Fruit fly (Drosophila melanogaster) whole organism, embryonic: ENCODE data around the gene CG6937.

Source experiments
- Blimp-1 ChIP-seq: fragments of 200-800 bp; sonication (Bioruptor generic); optimal IDR thresholded peaks from 3 replicates; lab custom pipeline; 2018; ENCODE audit warnings: missing biosample characterization, missing genetic modification characterization, mild to moderate bottlenecking, moderate library complexity, missing genetic modification reagents
- CG10462 ChIP-seq: fragments of 200-800 bp; sonication (Bioruptor generic); optimal IDR thresholded peaks from 2 replicates; lab custom pipeline; 2016; ENCODE audit warnings: missing biosample characterization, missing genetic modification characterization
- CG11456 ChIP-seq: fragments of 200-800 bp; sonication (Bioruptor generic); IDR thresholded peaks from 3 replicates; pipeline ENCODE4 v1.3.6; 2022; ENCODE audit warnings: missing biosample characterization, missing genetic modification characterization
- CG12071 ChIP-seq: fragments of 200-800 bp; sonication (Bioruptor generic); optimal IDR thresholded peaks from 3 replicates; lab custom pipeline; 2018; ENCODE audit warnings: missing biosample characterization, mild to moderate bottlenecking, missing genetic modification characterization
- CG12769 ChIP-seq: fragments of 200-800 bp; sonication (Bioruptor generic); optimal IDR thresholded peaks from 2 replicates; lab custom pipeline; 2019; ENCODE audit warnings: missing biosample characterization, mild to moderate bottlenecking, missing genetic modification characterization, moderate library complexity
- CG13123 ChIP-seq: fragments of 200-800 bp; sonication (Bioruptor generic); optimal IDR thresholded peaks from 2 replicates; lab custom pipeline; 2016; ENCODE audit warnings: missing biosample characterization, missing genetic modification characterization
- CG13624 ChIP-seq: fragments of 200-800 bp; sonication (Bioruptor generic); optimal IDR thresholded peaks from 2 replicates; lab custom pipeline; 2016; ENCODE audit warnings: missing biosample characterization, missing genetic modification characterization
- CG14710 ChIP-seq: fragments of 200-800 bp; sonication (Bioruptor generic); optimal IDR thresholded peaks from 3 replicates; lab custom pipeline; 2019; ENCODE audit warnings: missing biosample characterization, mild to moderate bottlenecking, missing genetic modification characterization, moderate library complexity
- CG14965 ChIP-seq: fragments of 200-800 bp; sonication (Bioruptor generic); optimal IDR thresholded peaks from 2 replicates; lab custom pipeline; 2016; ENCODE audit warnings: missing biosample characterization, missing genetic modification characterization, borderline replicate concordance
- CG1529 ChIP-seq: fragments of 200-800 bp; sonication (Bioruptor generic); optimal IDR thresholded peaks from 3 replicates; lab custom pipeline; 2018; ENCODE audit warnings: missing biosample characterization, missing genetic modification characterization
- CG15696 ChIP-seq: fragments of 200-800 bp; sonication (Bioruptor generic); optimal IDR thresholded peaks from 2 replicates; lab custom pipeline; 2019; ENCODE audit warnings: missing biosample characterization, mild to moderate bottlenecking, missing genetic modification characterization, moderate library complexity
- CG31224 ChIP-seq: fragments of 200-800 bp; sonication (Bioruptor generic); IDR thresholded peaks from 2 replicates; pipeline ENCODE4 v1.3.6; 2022; ENCODE audit warnings: missing biosample characterization, missing genetic modification characterization
- CG33213 ChIP-seq: fragments of 200-800 bp; sonication (Bioruptor generic); optimal IDR thresholded peaks from 3 replicates; lab custom pipeline; 2016; ENCODE audit warnings: missing biosample characterization, missing genetic modification characterization
- CG3726 ChIP-seq: fragments of 200-800 bp; sonication (Bioruptor generic); IDR thresholded peaks from 3 replicates; pipeline ENCODE4, ENCODE4 v1.3.6; 2022; ENCODE audit warnings: missing biosample characterization, missing genetic modification characterization
- CG3847 ChIP-seq: fragments of 200-800 bp; sonication (Bioruptor generic); IDR thresholded peaks from 2 replicates; pipeline ENCODE4 v1.3.6; 2022; ENCODE audit warnings: missing biosample characterization, missing genetic modification characterization
- CG43689 ChIP-seq: fragments of 200-800 bp; sonication (Bioruptor generic); IDR thresholded peaks from 2 replicates; pipeline ENCODE4 v1.3.6; 2022; ENCODE audit warnings: missing biosample characterization, missing genetic modification characterization
- CG6813 ChIP-seq: fragments of 200-800 bp; sonication (Bioruptor generic); optimal IDR thresholded peaks from 2 replicates; lab custom pipeline; 2017; ENCODE audit warnings: missing biosample characterization, missing genetic modification characterization, mild to moderate bottlenecking, moderate library complexity, missing genetic modification reagents
- CG7372 ChIP-seq: fragments of 200-800 bp; sonication (Bioruptor generic); IDR thresholded peaks from 2 replicates; pipeline ENCODE4 v1.3.6; 2022; ENCODE audit warnings: missing biosample characterization, missing genetic modification characterization
- CG7839 ChIP-seq: fragments of 200-800 bp; sonication (Bioruptor generic); optimal IDR thresholded peaks from 3 replicates; lab custom pipeline; 2018; ENCODE audit warnings: missing biosample characterization, mild to moderate bottlenecking, missing genetic modification characterization, moderate library complexity
- CG8359 ChIP-seq: fragments of 200-800 bp; sonication (Bioruptor generic); optimal IDR thresholded peaks from 2 replicates; lab custom pipeline; 2017; ENCODE audit warnings: missing biosample characterization, mild to moderate bottlenecking, missing genetic modification characterization, borderline replicate concordance
- CG8944 ChIP-seq: fragments of 200-800 bp; sonication (Bioruptor generic); optimal IDR thresholded peaks from 3 replicates; lab custom pipeline; 2016; ENCODE audit warnings: missing biosample characterization, missing genetic modification characterization
- CG9215 ChIP-seq: fragments of 200-800 bp; sonication (Bioruptor generic); IDR thresholded peaks from 2 replicates; pipeline ENCODE4 v1.3.6; 2022; ENCODE audit warnings: missing biosample characterization, missing genetic modification characterization
- CTCF ChIP-seq: fragments of 200-800 bp; sonication (Bioruptor generic); optimal IDR thresholded peaks from 2 replicates; lab custom pipeline; 2017; ENCODE audit warnings: missing biosample characterization, mild to moderate bottlenecking, missing genetic modification characterization, moderate library complexity
- Dip3 ChIP-seq: fragments of 200-800 bp; sonication (Bioruptor generic); optimal IDR thresholded peaks from 3 replicates; lab custom pipeline; 2016; ENCODE audit warnings: missing biosample characterization, missing genetic modification characterization
- Drgx ChIP-seq: fragments of 200-800 bp; sonication (Bioruptor generic); IDR thresholded peaks from 2 replicates; pipeline ENCODE4 v1.3.6; 2022; ENCODE audit warnings: missing biosample characterization, missing genetic modification characterization
- Gsc ChIP-seq: fragments of 200-800 bp; sonication (Bioruptor generic); IDR thresholded peaks from 2 replicates; pipeline ENCODE4 v1.3.6; 2022; ENCODE audit warnings: missing biosample characterization, missing genetic modification characterization
- Hand ChIP-seq: fragments of 200-800 bp; sonication (Bioruptor generic); optimal IDR thresholded peaks from 2 replicates; lab custom pipeline; 2017; ENCODE audit warnings: mild to moderate bottlenecking, missing biosample characterization, missing genetic modification reagents, missing genetic modification characterization
- Hmr ChIP-seq: fragments of 200-800 bp; sonication (Bioruptor generic); optimal IDR thresholded peaks from 3 replicates; lab custom pipeline; 2017; ENCODE audit warnings: mild to moderate bottlenecking, missing biosample characterization, missing genetic modification reagents, missing genetic modification characterization
- Hmx ChIP-seq: fragments of 200-800 bp; sonication (Bioruptor generic); optimal IDR thresholded peaks from 2 replicates; lab custom pipeline; 2016; ENCODE audit warnings: missing biosample characterization, missing genetic modification characterization
- MBD-R2 ChIP-seq: fragments of 200-800 bp; sonication (Bioruptor generic); IDR thresholded peaks from 2 replicates; pipeline ENCODE4 v1.3.6; 2022; ENCODE audit warnings: missing biosample characterization, missing genetic modification characterization
- NfI ChIP-seq: fragments of 200-800 bp; sonication (Bioruptor generic); optimal IDR thresholded peaks from 3 replicates; lab custom pipeline; 2018; ENCODE audit warnings: missing biosample characterization, mild to moderate bottlenecking, missing genetic modification characterization, moderate library complexity
- Opbp ChIP-seq: fragments of 200-800 bp; sonication (Bioruptor generic); IDR thresholded peaks from 3 replicates; pipeline ENCODE4 v1.3.6; 2022; ENCODE audit warnings: missing biosample characterization, missing genetic modification characterization; ENCODE audit not compliant: partially characterized antibody
- Rx ChIP-seq: fragments of 200-800 bp; sonication (Bioruptor generic); IDR thresholded peaks from 2 replicates; pipeline ENCODE4 v1.3.6; 2022; ENCODE audit warnings: missing biosample characterization, missing genetic modification characterization
- Sox102F ChIP-seq: fragments of 200-800 bp; sonication (Bioruptor generic); optimal IDR thresholded peaks from 2 replicates; lab custom pipeline; 2018; ENCODE audit warnings: missing biosample characterization, mild to moderate bottlenecking, missing genetic modification characterization, moderate library complexity
- bcd ChIP-seq: fragments of 200-800 bp; sonication (Bioruptor generic); optimal IDR thresholded peaks from 2 replicates; lab custom pipeline; 2017; ENCODE audit warnings: missing biosample characterization, mild to moderate bottlenecking, missing genetic modification characterization
- bigmax ChIP-seq: fragments of 200-800 bp; sonication (Bioruptor generic); optimal IDR thresholded peaks from 2 replicates; lab custom pipeline; 2018; ENCODE audit warnings: missing biosample characterization, mild to moderate bottlenecking, missing genetic modification characterization
- bowl ChIP-seq: fragments of 200-800 bp; sonication (Bioruptor generic); IDR thresholded peaks from 2 replicates; pipeline ENCODE4 v1.3.6; 2022; ENCODE audit warnings: missing biosample characterization, missing genetic modification characterization
- chif ChIP-seq, 2 experiments: fragments of 200-800 bp; sonication (Bioruptor generic); optimal IDR thresholded peaks; 3 replicates each; lab custom pipeline; 2016; ENCODE audit warnings: missing biosample characterization in 2 of 2, missing genetic modification characterization in 2 of 2
- crp ChIP-seq, 2 experiments: fragments of 200-800 bp; sonication (Bioruptor generic); optimal IDR thresholded peaks; 2 replicates in 1 of 2; 3 replicates in 1 of 2; lab custom pipeline; 2017; ENCODE audit warnings: missing biosample characterization in 2 of 2, missing genetic modification characterization in 2 of 2, mild to moderate bottlenecking in 1 of 2, moderate library complexity in 1 of 2
- disco-r ChIP-seq: fragments of 200-800 bp; sonication (Bioruptor generic); optimal IDR thresholded peaks from 2 replicates; lab custom pipeline; 2016; ENCODE audit warnings: missing biosample characterization, missing genetic modification characterization
- gce ChIP-seq: fragments of 200-800 bp; sonication (Bioruptor generic); IDR thresholded peaks from 3 replicates; pipeline ENCODE4 v1.3.6; 2022; ENCODE audit warnings: missing biosample characterization, missing genetic modification characterization
- gsb-n ChIP-seq: fragments of 200-800 bp; sonication (Bioruptor generic); optimal IDR thresholded peaks from 3 replicates; lab custom pipeline; 2018; ENCODE audit warnings: missing biosample characterization, mild to moderate bottlenecking, missing genetic modification characterization
- h ChIP-seq: fragments of >200 bp; optimal IDR thresholded peaks from 2 replicates; lab custom pipeline; 2017
- kah ChIP-seq: fragments of 200-800 bp; sonication (Bioruptor generic); optimal IDR thresholded peaks from 2 replicates; lab custom pipeline; 2018; ENCODE audit warnings: missing biosample characterization, mild to moderate bottlenecking, missing genetic modification characterization
- lmd ChIP-seq: fragments of 200-800 bp; sonication (Bioruptor generic); IDR thresholded peaks from 2 replicates; pipeline ENCODE4 v1.3.6; 2022; ENCODE audit warnings: missing biosample characterization, missing genetic modification characterization
- nerfin-1 ChIP-seq: fragments of 200-800 bp; sonication (Bioruptor generic); optimal IDR thresholded peaks from 3 replicates; lab custom pipeline; 2019; ENCODE audit warnings: missing biosample characterization, mild to moderate bottlenecking, missing genetic modification characterization, moderate library complexity
- nerfin-2 ChIP-seq: fragments of 200-800 bp; sonication (Bioruptor generic); IDR thresholded peaks from 2 replicates; pipeline ENCODE4 v1.3.6; 2022; ENCODE audit warnings: missing biosample characterization, missing genetic modification characterization; ENCODE audit not compliant: partially characterized antibody
- nom ChIP-seq: fragments of 200-800 bp; sonication (Bioruptor generic); optimal IDR thresholded peaks from 2 replicates; lab custom pipeline; 2017; ENCODE audit warnings: missing biosample characterization, missing genetic modification characterization, mild to moderate bottlenecking, moderate library complexity, missing genetic modification reagents
- oc ChIP-seq: fragments of 200-800 bp; sonication (Bioruptor generic); optimal IDR thresholded peaks from 2 replicates; lab custom pipeline; 2018; ENCODE audit warnings: missing biosample characterization, mild to moderate bottlenecking, missing genetic modification characterization, moderate library complexity
- onecut ChIP-seq: fragments of 200-800 bp; sonication (Bioruptor generic); IDR thresholded peaks from 2 replicates; pipeline ENCODE4 v1.3.6; 2022; ENCODE audit warnings: missing biosample characterization, missing genetic modification characterization
- pfk ChIP-seq: fragments of 200-800 bp; sonication (Bioruptor generic); optimal IDR thresholded peaks from 2 replicates; lab custom pipeline; 2018; ENCODE audit warnings: missing biosample characterization, mild to moderate bottlenecking, missing genetic modification characterization, moderate library complexity
- schlank ChIP-seq: fragments of 200-800 bp; sonication (Bioruptor generic); optimal IDR thresholded peaks from 2 replicates; lab custom pipeline; 2018; ENCODE audit warnings: missing biosample characterization, mild to moderate bottlenecking, missing genetic modification characterization

CG6937 gene

dm6 chr3R:22547585-22548022, 37.0 kb upstream of the CG6937 start, which contains the start of gene AdipoR (continued):
- TF ChIP-seq schlank (tag; lab: Kevin White, UChicago) = no peak
- peak; percentile 11 for TF ChIP-seq CG7839
- no peak for TF ChIP-seq Hmx (GFP tag; lab: Kevin White, UChicago)
- TF ChIP-seq CG14965 (GFP tag; lab: Kevin White, UChicago) = no peak
- no peak for TF ChIP-seq CG9215 (GFP tag; lab: Robert Waterston, UW)
- TF ChIP-seq CG3847 (GFP tag; lab: Robert Waterston, UW) = peak; percentile 78
- no peak for TF ChIP-seq NfI (GFP tag; lab: Kevin White, UChicago)
- no peak for TF ChIP-seq CG3726 (GFP tag; lab: Robert Waterston, UW)
- TF ChIP-seq CG13123 = no peak
- TF ChIP-seq Gsc (GFP tag; lab: Robert Waterston, UW) = no peak
- TF ChIP-seq CG12071 (GFP tag; lab: Kevin White, UChicago) = no peak
- TF ChIP-seq MBD-R2 (GFP tag; lab: Robert Waterston, UW) = peak; percentile 84
- TF ChIP-seq Hmr = peak; percentile 31
- no peak for TF ChIP-seq CG43689
- TF ChIP-seq bigmax (GFP tag; lab: Kevin White, UChicago) = no peak
- TF ChIP-seq lmd (GFP tag; lab: Robert Waterston, UW) = no peak
- TF ChIP-seq CG10462 (GFP tag; lab: Kevin White, UChicago) = no peak
- no peak for TF ChIP-seq Rx (GFP tag; lab: Robert Waterston, UW)
- no peak for TF ChIP-seq nerfin-2 (GFP tag; lab: Robert Waterston, UW)
- TF ChIP-seq pfk (GFP tag; lab: Kevin White, UChicago) = peak; percentile 33
- TF ChIP-seq Drgx (GFP tag; lab: Robert Waterston, UW) = no peak
- TF ChIP-seq kah = no peak
- TF ChIP-seq CG6813 (GFP tag; lab: Kevin White, UChicago) = no peak
- peak; percentile 95 to 99 for TF ChIP-seq crp (GFP tag; optimal IDR thresholded peaks at IDR 0.05; lab: Kevin White, UChicago)
- no peak for TF ChIP-seq CG8944
- TF ChIP-seq CG15696 (tag; lab: Kevin White, UChicago) = no peak
- no peak for TF ChIP-seq bowl (GFP tag; lab: Robert Waterston, UW)
- peak; percentile 34 for TF ChIP-seq bcd (GFP tag; lab: Kevin White, UChicago)
- TF ChIP-seq Dip3 = no peak
- TF ChIP-seq nom (GFP tag; lab: Kevin White, UChicago) = no peak
- peak; percentile 55 for TF ChIP-seq CG12769
- peak; percentile 56 for TF ChIP-seq CG13624 (GFP tag; lab: Kevin White, UChicago)
- peak; percentile 51 for TF ChIP-seq CG33213
- no peak for TF ChIP-seq CG8359
- peak; percentile 39 for TF ChIP-seq CTCF (GFP tag; lab: Kevin White, UChicago)
- no peak for TF ChIP-seq h (lab: Kevin White, UChicago)
- peak; percentile 28; the same call in 1 of the 2 replicates for TF ChIP-seq onecut (GFP tag; lab: Robert Waterston, UW)
- no peak for TF ChIP-seq nerfin-1
- peak; percentile 27 for TF ChIP-seq Blimp-1 (GFP tag; lab: Kevin White, UChicago)
- no peak for TF ChIP-seq CG31224 (GFP tag; lab: Robert Waterston, UW)
- TF ChIP-seq Sox102F (GFP tag; lab: Kevin White, UChicago) = no peak
- peak; percentile 80 for TF ChIP-seq CG14710 (tag; lab: Kevin White, UChicago)
- no peak for TF ChIP-seq CG1529
- no peak for TF ChIP-seq gce
- TF ChIP-seq CG7372 (GFP tag; lab: Robert Waterston, UW) = no peak
- TF ChIP-seq Hand = no peak
- TF ChIP-seq oc (tag; lab: Kevin White, UChicago) = no peak
- no peak for TF ChIP-seq chif (GFP tag; optimal IDR thresholded peaks at IDR 0.05; lab: Kevin White, UChicago)
- TF ChIP-seq disco-r (GFP tag; lab: Kevin White, UChicago) = no peak
- peak; percentile 63; the same call in 1 of the 3 replicates for TF ChIP-seq Opbp (GFP tag; lab: Robert Waterston, UW)
- TF ChIP-seq gsb-n (tag; lab: Kevin White, UChicago) = peak; percentile 25
- no peak for TF ChIP-seq CG11456 (GFP tag; lab: Robert Waterston, UW)
